Fruit fly (Drosophila melanogaster) whole organism, embryonic: ENCODE results near the gene CG1840.

ENCODE experiments used
- Aef1 ChIP-seq: fragments of 200-800 bp; sonication (Bioruptor generic); IDR thresholded peaks from 3 replicates; pipeline ENCODE4 v1.3.6; 2022; ENCODE audit warnings: missing biosample characterization, missing genetic modification characterization
- Bgb ChIP-seq: fragments of 200-800 bp; sonication (Bioruptor generic); IDR thresholded peaks from 2 replicates; pipeline ENCODE4 v1.3.6; 2022; ENCODE audit warnings: missing biosample characterization, missing genetic modification characterization; ENCODE audit not compliant: partially characterized antibody
- CG10209 ChIP-seq: fragments of 200-800 bp; sonication (Bioruptor generic); optimal IDR thresholded peaks from 3 replicates; lab custom pipeline; 2017; ENCODE audit warnings: missing biosample characterization, mild to moderate bottlenecking, missing genetic modification characterization, missing genetic modification reagents
- CG10543 ChIP-seq: fragments of 200-800 bp; sonication (Bioruptor generic); optimal IDR thresholded peaks from 3 replicates; lab custom pipeline; 2017; ENCODE audit warnings: missing biosample characterization, mild to moderate bottlenecking, missing genetic modification characterization, moderate library complexity
- CG12769 ChIP-seq: fragments of 200-800 bp; sonication (Bioruptor generic); optimal IDR thresholded peaks from 2 replicates; lab custom pipeline; 2019; ENCODE audit warnings: missing biosample characterization, mild to moderate bottlenecking, missing genetic modification characterization, moderate library complexity
- CG17612 ChIP-seq: fragments of 200-800 bp; sonication (Bioruptor generic); IDR thresholded peaks from 2 replicates; pipeline ENCODE4 v1.3.6; 2022; ENCODE audit warnings: missing biosample characterization, missing genetic modification characterization
- CG17802 ChIP-seq: fragments of 200-800 bp; sonication (Bioruptor generic); optimal IDR thresholded peaks from 2 replicates; lab custom pipeline; 2018; ENCODE audit warnings: missing biosample characterization, mild to moderate bottlenecking, missing genetic modification characterization, moderate library complexity
- CG18619 ChIP-seq: fragments of 200-800 bp; sonication (Bioruptor generic); optimal IDR thresholded peaks from 3 replicates; lab custom pipeline; 2017; ENCODE audit warnings: missing biosample characterization, mild to moderate bottlenecking, missing genetic modification characterization
- CG3838 ChIP-seq: fragments of 200-800 bp; sonication (Bioruptor generic); optimal IDR thresholded peaks from 3 replicates; lab custom pipeline; 2016; ENCODE audit warnings: missing biosample characterization, missing genetic modification characterization
- CG5180 ChIP-seq: fragments of 200-800 bp; sonication (Bioruptor generic); optimal IDR thresholded peaks from 3 replicates; lab custom pipeline; 2017; ENCODE audit warnings: missing biosample characterization, missing genetic modification characterization, mild to moderate bottlenecking, moderate library complexity, missing genetic modification reagents
- CG7786 ChIP-seq: fragments of 200-800 bp; sonication (Bioruptor generic); optimal IDR thresholded peaks from 2 replicates; lab custom pipeline; 2016; ENCODE audit warnings: missing biosample characterization, missing genetic modification characterization
- CG7987 ChIP-seq: fragments of 200-800 bp; sonication (Bioruptor generic); optimal IDR thresholded peaks from 2 replicates; lab custom pipeline; 2018; ENCODE audit warnings: missing biosample characterization, mild to moderate bottlenecking, missing genetic modification characterization, moderate library complexity
- CG8290 ChIP-seq, 3 experiments: fragments of 200-800 bp; sonication (Bioruptor generic); optimal IDR thresholded peaks; 2 replicates each; lab custom pipeline; 2016 to 2019; ENCODE audit warnings: missing biosample characterization in 3 of 3, missing genetic modification characterization in 3 of 3, mild to moderate bottlenecking in 2 of 3, moderate library complexity in 1 of 3
- CoRest ChIP-seq: fragments of 200-800 bp; sonication (Bioruptor generic); optimal IDR thresholded peaks from 3 replicates; lab custom pipeline; 2018; ENCODE audit warnings: missing biosample characterization, mild to moderate bottlenecking, missing genetic modification characterization, moderate library complexity
- ERR ChIP-seq: fragments of 200-800 bp; sonication (Bioruptor generic); optimal IDR thresholded peaks from 2 replicates; lab custom pipeline; 2016; ENCODE audit warnings: missing biosample characterization, missing genetic modification characterization
- HLH3B ChIP-seq: fragments of 200-800 bp; sonication (Bioruptor generic); IDR thresholded peaks from 2 replicates; pipeline ENCODE4 v1.3.6; 2022; ENCODE audit warnings: missing biosample characterization, missing genetic modification characterization
- Hmr ChIP-seq: fragments of 200-800 bp; sonication (Bioruptor generic); optimal IDR thresholded peaks from 3 replicates; lab custom pipeline; 2017; ENCODE audit warnings: mild to moderate bottlenecking, missing biosample characterization, missing genetic modification reagents, missing genetic modification characterization
- MBD-R2 ChIP-seq: fragments of 200-800 bp; sonication (Bioruptor generic); IDR thresholded peaks from 2 replicates; pipeline ENCODE4 v1.3.6; 2022; ENCODE audit warnings: missing biosample characterization, missing genetic modification characterization
- MTF-1 ChIP-seq: fragments of 200-800 bp; sonication (Bioruptor generic); optimal IDR thresholded peaks from 2 replicates; lab custom pipeline; 2018; ENCODE audit warnings: missing biosample characterization, mild to moderate bottlenecking, missing genetic modification characterization, borderline replicate concordance
- Med ChIP-seq: fragments of 200-800 bp; sonication (Bioruptor generic); peaks from one replicate; lab custom pipeline; 2016; ENCODE audit warnings: missing biosample characterization, missing genetic modification characterization, mild to moderate bottlenecking, inconsistent platforms, moderate library complexity
- Neu2 ChIP-seq: fragments of 200-800 bp; sonication (Bioruptor generic); optimal IDR thresholded peaks from 3 replicates; lab custom pipeline; 2016; ENCODE audit warnings: missing biosample characterization, missing genetic modification characterization, borderline replicate concordance
- NfI ChIP-seq: fragments of 200-800 bp; sonication (Bioruptor generic); optimal IDR thresholded peaks from 3 replicates; lab custom pipeline; 2018; ENCODE audit warnings: missing biosample characterization, mild to moderate bottlenecking, missing genetic modification characterization, moderate library complexity
- Side ChIP-seq: fragments of 200-800 bp; sonication (Bioruptor generic); optimal IDR thresholded peaks from 2 replicates; lab custom pipeline; 2016; ENCODE audit warnings: missing biosample characterization, missing genetic modification characterization
- Sry-β ChIP-seq: fragments of 200-800 bp; sonication (Bioruptor generic); optimal IDR thresholded peaks from 2 replicates; lab custom pipeline; 2018; ENCODE audit warnings: missing biosample characterization, mild to moderate bottlenecking, missing genetic modification characterization, moderate library complexity
- Trl ChIP-seq, 3 experiments: fragments of >200 bp in 2 of 3; fragments of 200-800 bp in 1 of 3; sonication (Bioruptor generic) in 1 of 3; optimal IDR thresholded peaks; 2 replicates in 1 of 3; 3 replicates in 2 of 3; lab custom pipeline; 2016 to 2017; ENCODE audit warnings: missing biosample characterization in 1 of 3, missing genetic modification characterization in 1 of 3
- aop ChIP-seq: fragments of 200-800 bp; sonication (Bioruptor generic); IDR thresholded peaks from 2 replicates; pipeline ENCODE4 v1.3.6; 2022; ENCODE audit warnings: missing biosample characterization, missing genetic modification characterization
- az2 ChIP-seq: fragments of 200-800 bp; sonication (Bioruptor generic); optimal IDR thresholded peaks from 3 replicates; lab custom pipeline; 2016; ENCODE audit warnings: missing biosample characterization, missing genetic modification characterization
- bigmax ChIP-seq: fragments of 200-800 bp; sonication (Bioruptor generic); optimal IDR thresholded peaks from 2 replicates; lab custom pipeline; 2018; ENCODE audit warnings: missing biosample characterization, mild to moderate bottlenecking, missing genetic modification characterization
- bsh ChIP-seq, 2 experiments: fragments of 200-800 bp; sonication (Bioruptor generic); optimal IDR thresholded peaks; 2 replicates each; lab custom pipeline; 2017 to 2018; ENCODE audit warnings: mild to moderate bottlenecking in 2 of 2, missing biosample characterization in 2 of 2, missing genetic modification characterization in 2 of 2, moderate library complexity in 1 of 2
- cad ChIP-seq: fragments of >200 bp; optimal IDR thresholded peaks from 2 replicates; lab custom pipeline; 2017; ENCODE audit warnings: missing biosample characterization, missing genetic modification characterization
- cato ChIP-seq: fragments of 200-800 bp; sonication (Bioruptor generic); optimal IDR thresholded peaks from 2 replicates; lab custom pipeline; 2016; ENCODE audit warnings: missing biosample characterization, missing genetic modification characterization, borderline replicate concordance
- chinmo ChIP-seq: fragments of 200-800 bp; sonication (Bioruptor generic); IDR thresholded peaks from 4 replicates; pipeline ENCODE4 v1.3.6; 2022; ENCODE audit warnings: missing biosample characterization, missing genetic modification characterization; ENCODE audit not compliant: partially characterized antibody
- dimm ChIP-seq: fragments of 200-800 bp; sonication (Bioruptor generic); IDR thresholded peaks from 2 replicates; pipeline ENCODE4 v1.3.6; 2022; ENCODE audit warnings: missing biosample characterization, missing genetic modification characterization
- dm ChIP-seq: fragments of 200-800 bp; sonication (Bioruptor generic); optimal IDR thresholded peaks from 3 replicates; lab custom pipeline; 2016; ENCODE audit warnings: missing biosample characterization, missing genetic modification characterization
- hbn ChIP-seq: fragments of 200-800 bp; sonication (Bioruptor generic); IDR thresholded peaks from 2 replicates; pipeline ENCODE4 v1.3.6; 2022; ENCODE audit warnings: missing biosample characterization, missing genetic modification characterization; ENCODE audit not compliant: partially characterized antibody
- hkb ChIP-seq, 2 experiments: fragments of 200-800 bp in 1 of 2; fragments of >200 bp in 1 of 2; sonication (Bioruptor generic) in 1 of 2; IDR thresholded peaks in 1 of 2; optimal IDR thresholded peaks in 1 of 2; 2 replicates each; pipeline versions ENCODE4 v1.3.6 to Lab custom; 2017 to 2022; ENCODE audit warnings: missing biosample characterization in 1 of 2, missing genetic modification characterization in 1 of 2
- ind ChIP-seq: fragments of 200-800 bp; sonication (Bioruptor generic); optimal IDR thresholded peaks from 3 replicates; lab custom pipeline; 2016; ENCODE audit warnings: missing biosample characterization, missing genetic modification characterization
- lilli ChIP-seq: fragments of 200-800 bp; sonication (Bioruptor generic); optimal IDR thresholded peaks from 3 replicates; lab custom pipeline; 2016; ENCODE audit warnings: missing biosample characterization, missing genetic modification characterization
- nom ChIP-seq: fragments of 200-800 bp; sonication (Bioruptor generic); optimal IDR thresholded peaks from 2 replicates; lab custom pipeline; 2017; ENCODE audit warnings: missing biosample characterization, missing genetic modification characterization, mild to moderate bottlenecking, moderate library complexity, missing genetic modification reagents
- otp ChIP-seq: fragments of 200-800 bp; sonication (Bioruptor generic); IDR thresholded peaks from 3 replicates; pipeline ENCODE4, ENCODE4 v1.3.6; 2022; ENCODE audit warnings: missing biosample characterization, missing genetic modification characterization
- pb ChIP-seq: fragments of 200-800 bp; sonication (Bioruptor generic); optimal IDR thresholded peaks from 3 replicates; lab custom pipeline; 2016; ENCODE audit warnings: missing biosample characterization, missing genetic modification characterization
- prd ChIP-seq, 3 experiments: fragments of >200 bp in 2 of 3; fragments of 200-800 bp in 1 of 3; sonication (Bioruptor generic) in 1 of 3; optimal IDR thresholded peaks in 2 of 3; IDR thresholded peaks in 1 of 3; 2 replicates in 2 of 3; 3 replicates in 1 of 3; pipeline versions ENCODE4 v1.3.6 to Lab custom; 2017 to 2022; ENCODE audit warnings: missing biosample characterization in 1 of 3, missing genetic modification characterization in 1 of 3
- row ChIP-seq: fragments of 200-800 bp; sonication (Bioruptor generic); IDR thresholded peaks from 3 replicates; pipeline ENCODE4 v1.3.6; 2022; ENCODE audit warnings: missing biosample characterization, missing genetic modification characterization
- sqz ChIP-seq: fragments of 200-800 bp; sonication (Bioruptor generic); optimal IDR thresholded peaks from 3 replicates; lab custom pipeline; 2018; ENCODE audit warnings: missing biosample characterization, mild to moderate bottlenecking, missing genetic modification characterization
- unpg ChIP-seq: fragments of 200-800 bp; sonication (Bioruptor generic); optimal IDR thresholded peaks from 3 replicates; lab custom pipeline; 2018; ENCODE audit warnings: missing biosample characterization, mild to moderate bottlenecking, missing genetic modification characterization, moderate library complexity
- z ChIP-seq: fragments of 200-800 bp; sonication (Bioruptor generic); IDR thresholded peaks from 3 replicates; pipeline ENCODE4 v1.3.6; 2022; ENCODE audit warnings: missing biosample characterization, missing genetic modification characterization
- zen ChIP-seq: fragments of 200-800 bp; sonication (Bioruptor generic); optimal IDR thresholded peaks from 3 replicates; lab custom pipeline; 2018; ENCODE audit warnings: missing biosample characterization, mild to moderate bottlenecking, missing genetic modification characterization, moderate library complexity

CG1840 gene

DNA sequence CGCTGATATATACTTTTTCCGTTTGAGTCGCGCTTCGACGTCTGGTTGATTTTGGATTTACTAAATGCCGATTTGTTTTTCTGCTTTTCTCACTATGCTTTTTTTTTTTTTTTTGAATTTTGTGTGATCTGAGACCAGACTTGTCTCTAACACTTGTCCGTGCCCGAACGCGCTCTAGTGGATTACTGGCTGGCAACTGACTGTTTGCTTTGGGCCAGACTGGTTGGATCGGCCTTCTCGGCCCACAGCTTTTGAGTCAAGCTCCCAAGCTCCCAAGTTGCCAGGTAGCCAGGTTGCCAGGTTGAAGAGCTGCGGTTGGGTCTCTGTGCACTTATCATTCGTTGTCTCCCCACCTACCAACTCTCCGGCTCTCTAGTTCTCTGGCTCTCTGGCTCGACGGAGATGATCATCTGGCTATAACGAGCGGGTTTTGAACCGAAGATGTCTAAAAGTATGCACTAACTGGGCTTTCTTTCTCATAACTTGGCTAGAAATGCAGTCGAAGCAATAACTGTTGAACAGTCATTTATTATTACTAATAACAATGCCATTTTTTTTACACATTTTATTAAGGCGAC lies 29.0 kb downstream of the CG1840 start, which contains the start of gene pot (continued):
- TF ChIP-seq ERR (no peak), Sry-β (GFP tag; lab: Kevin White, UChicago) (peak; percentile 88), bsh (GFP tag; optimal IDR thresholded peaks at IDR 0.05; lab: Kevin White, UChicago) (no peak), dimm (GFP tag; lab: Robert Waterston, UW) (no peak), MTF-1 (GFP tag; lab: Kevin White, UChicago) (no peak), chinmo (GFP tag; lab: Robert Waterston, UW) (peak; percentile 71; the same call in 2 of the 4 replicates), hkb (optimal IDR thresholded peaks at IDR 0.05; lab: Kevin White, UChicago) (no peak), hkb (GFP tag; IDR thresholded peaks at IDR 0.05; lab: Robert Waterston, UW) (0 out of 2 replicates have a peak, but pooled peaks have one; percentile 21), NfI (GFP tag; lab: Kevin White, UChicago) (no peak), Trl (optimal IDR thresholded peaks at IDR 0.05; lab: Kevin White, UChicago) (peak; percentile 56 to 59), Trl (GFP tag; optimal IDR thresholded peaks at IDR 0.05; lab: Kevin White, UChicago) (no peak), Aef1 (GFP tag; lab: Robert Waterston, UW) (no peak), Bgb (GFP tag; lab: Robert Waterston, UW) (0 out of 2 replicates have a peak, but pooled peaks have one; percentile 14), dm (GFP tag; lab: Kevin White, UChicago) (no peak), CG10543 (GFP tag; lab: Kevin White, UChicago) (peak; percentile 8), CG3838 (GFP tag; lab: Kevin White, UChicago) (no peak), Neu2 (GFP tag; lab: Kevin White, UChicago) (no peak), row (GFP tag; lab: Robert Waterston, UW) (peak; percentile 22; the same call in 1 of the 3 replicates), CG17802 (no peak), CG5180 (peak; percentile 84), CG18619 (GFP tag; lab: Kevin White, UChicago) (no peak), otp (no peak), Side (GFP tag; lab: Kevin White, UChicago) (no peak), unpg (GFP tag; lab: Kevin White, UChicago) (no peak), MBD-R2 (GFP tag; lab: Robert Waterston, UW) (no peak), cad (GFP tag; lab: Kevin White, UChicago) (no peak), CG10209 (GFP tag; lab: Kevin White, UChicago) (no peak), CG17612 (GFP tag; lab: Robert Waterston, UW) (peak; percentile 84), prd (optimal IDR thresholded peaks at IDR 0.05; lab: Kevin White, UChicago) (no peak), prd (GFP tag; IDR thresholded peaks at IDR 0.05; lab: Robert Waterston, UW) (no peak), CG7786 (no peak), aop (no peak), az2 (GFP tag; lab: Kevin White, UChicago) (no peak), lilli (GFP tag; lab: Kevin White, UChicago) (no peak), hbn (GFP tag; lab: Robert Waterston, UW) (no peak), ind (GFP tag; lab: Kevin White, UChicago) (no peak), Med (GFP tag; lab: Kevin White, UChicago) (peak; percentile 55), CG7987 (GFP tag; lab: Kevin White, UChicago) (no peak), pb (GFP tag; lab: Kevin White, UChicago) (no peak), bigmax (GFP tag; lab: Kevin White, UChicago) (no peak), z (0 out of 3 replicates have a peak, but pooled peaks have one; percentile 18), cato (GFP tag; lab: Kevin White, UChicago) (no peak), nom (GFP tag; lab: Kevin White, UChicago) (peak; percentile 7), CG12769 (tag; lab: Kevin White, UChicago) (peak; percentile 46), CG8290 (GFP tag; optimal IDR thresholded peaks at IDR 0.05; lab: Kevin White, UChicago) (no peak), CG8290 (tag; optimal IDR thresholded peaks at IDR 0.05; lab: Kevin White, UChicago) (peak in 1 of 2 experiments; percentile 47), Hmr (no peak), CoRest (no peak), zen (no peak), HLH3B (GFP tag; lab: Robert Waterston, UW) (no peak), sqz (GFP tag; lab: Kevin White, UChicago) (peak; percentile 26)
